Worm (Caenorhabditis elegans): ENCODE measurements around the gene C29E4.10.

- TF ChIP-seq ztf-23 (GFP tag; IDR thresholded peaks at IDR 0.05) (no peak), flt-1 (GFP tag; IDR thresholded peaks at IDR 0.05) (no peak), cog-1 (tag; optimal IDR thresholded peaks at IDR 0.05) (no peak), klf-2 (GFP tag; conservative IDR thresholded peaks at IDR 0.05) (no peak), med-1 (GFP tag; optimal IDR thresholded peaks at IDR 0.05; ENCODE audit: insufficient read depth) (no peak)
These were observed 42.9 kb upstream of the C29E4.10 start, which contains the start of gene ZK688.4 for ce11 chrIII:7894724-7895123.
